Worm (Caenorhabditis elegans) whole organism, L3 larva: Measurements from ENCODE around the gene K11H3.2.

Source experiments
- R02D3.7 ChIP-seq: fragments of 150-350 bp; optimal IDR thresholded peaks from 2 replicates; lab custom pipeline; 2014; ENCODE audit warnings: missing biosample characterization, missing genetic modification characterization
- ZK546.5 ChIP-seq: sonication (generic microtip); optimal IDR thresholded peaks from 2 replicates; lab custom pipeline; 2017; ENCODE audit warnings: missing biosample characterization, missing genetic modification characterization
- aly-2 ChIP-seq: fragments of 150-350 bp; optimal IDR thresholded peaks from 2 replicates; lab custom pipeline; 2014; ENCODE audit warnings: missing biosample characterization, missing genetic modification characterization
- ama-1 ChIP-seq: fragments of 150-350 bp; optimal IDR thresholded peaks from 2 replicates; lab custom pipeline; 2018
- ceh-16 ChIP-seq: sonication (generic microtip); optimal IDR thresholded peaks from 2 replicates; lab custom pipeline; 2017; ENCODE audit warnings: missing biosample characterization, missing genetic modification characterization
- ceh-28 ChIP-seq: fragments of 150-350 bp; optimal IDR thresholded peaks from 2 replicates; lab custom pipeline; 2014; ENCODE audit warnings: missing biosample characterization, missing genetic modification reagents, missing genetic modification characterization
- ceh-82 ChIP-seq: fragments of 150-350 bp; optimal IDR thresholded peaks from 2 replicates; lab custom pipeline; 2014; ENCODE audit warnings: missing biosample characterization, missing genetic modification characterization
- ceh-9 ChIP-seq: sonication (generic microtip); optimal IDR thresholded peaks from 2 replicates; lab custom pipeline; 2018; ENCODE audit warnings: missing biosample characterization, missing genetic modification characterization
- daf-12 ChIP-seq: fragments of 150-350 bp; optimal IDR thresholded peaks from 2 replicates; lab custom pipeline; 2014; ENCODE audit warnings: missing biosample characterization, missing genetic modification reagents, missing genetic modification characterization
- egl-5 ChIP-seq: fragments of 150-350 bp; optimal IDR thresholded peaks from 2 replicates; lab custom pipeline; 2017; ENCODE audit warnings: missing biosample characterization, missing genetic modification reagents, missing genetic modification characterization, inconsistent platforms
- elt-1 ChIP-seq: fragments of 150-350 bp; optimal IDR thresholded peaks from 2 replicates; lab custom pipeline; 2014; ENCODE audit warnings: missing biosample characterization, missing genetic modification characterization
- elt-2 ChIP-seq: sonication (generic microtip); optimal IDR thresholded peaks from 2 replicates; lab custom pipeline; 2016; ENCODE audit warnings: missing genetic modification reagents, mild to moderate bottlenecking, missing genetic modification characterization, missing compliant biosample characterization
- elt-3 ChIP-seq, 3 experiments: fragments of 150-350 bp in 1 of 3; sonication (generic microtip) in 2 of 3; optimal IDR thresholded peaks; 2 replicates in 2 of 3; 4 replicates in 1 of 3; lab custom pipeline; 2014 to 2017; ENCODE audit warnings: missing biosample characterization in 3 of 3, missing genetic modification characterization in 3 of 3
- eor-1 ChIP-seq, 2 experiments: fragments of 150-350 bp; optimal IDR thresholded peaks; 2 replicates each; lab custom pipeline; 2014 to 2018; ENCODE audit warnings: missing biosample characterization in 2 of 2, missing genetic modification characterization in 2 of 2
- fkh-10 ChIP-seq: sonication (generic microtip); optimal IDR thresholded peaks from 2 replicates; lab custom pipeline; 2017; ENCODE audit warnings: missing biosample characterization, missing genetic modification reagents, missing genetic modification characterization
- fkh-2 ChIP-seq: fragments of 150-350 bp; optimal IDR thresholded peaks from 2 replicates; lab custom pipeline; 2014; ENCODE audit warnings: missing biosample characterization, missing genetic modification reagents, missing genetic modification characterization
- hmg-11 ChIP-seq: sonication (generic microtip); optimal IDR thresholded peaks from 2 replicates; lab custom pipeline; 2016; ENCODE audit warnings: missing genetic modification characterization, missing compliant biosample characterization
- jun-1 ChIP-seq: fragments of 150-350 bp; optimal IDR thresholded peaks from 2 replicates; lab custom pipeline; 2014; ENCODE audit warnings: missing biosample characterization, missing genetic modification reagents, missing genetic modification characterization
- lin-15B ChIP-seq: fragments of 150-350 bp; optimal IDR thresholded peaks from 2 replicates; lab custom pipeline; 2014; ENCODE audit warnings: missing biosample characterization, missing genetic modification characterization
- lin-39 ChIP-seq: fragments of 150-350 bp; optimal IDR thresholded peaks from 2 replicates; lab custom pipeline; 2018; ENCODE audit warnings: missing biosample characterization, missing genetic modification reagents, missing genetic modification characterization
- lsy-12 ChIP-seq: sonication (generic microtip); optimal IDR thresholded peaks from 2 replicates; lab custom pipeline; 2016; ENCODE audit warnings: mild to moderate bottlenecking, missing genetic modification characterization, missing compliant biosample characterization
- mdl-1 ChIP-seq: fragments of 150-350 bp; optimal IDR thresholded peaks from 2 replicates; lab custom pipeline; 2014; ENCODE audit warnings: missing biosample characterization, missing genetic modification characterization
- mml-1 ChIP-seq: fragments of 150-350 bp; sonication (generic microtip); optimal IDR thresholded peaks from 3 replicates; lab custom pipeline; 2014; ENCODE audit warnings: missing biosample characterization, missing genetic modification characterization
- nfya-1 ChIP-seq: sonication (generic microtip); optimal IDR thresholded peaks from 2 replicates; lab custom pipeline; 2017; ENCODE audit warnings: missing genetic modification characterization, mild to moderate bottlenecking, missing compliant biosample characterization, antibody characterized with exemption, moderate library complexity; ENCODE audit not compliant: insufficient read depth
- nhr-11 ChIP-seq: fragments of 150-350 bp; optimal IDR thresholded peaks from 2 replicates; lab custom pipeline; 2014; ENCODE audit warnings: missing biosample characterization, missing genetic modification characterization
- nhr-12 ChIP-seq: fragments of 150-350 bp; optimal IDR thresholded peaks from 2 replicates; lab custom pipeline; 2014; ENCODE audit warnings: missing biosample characterization, missing genetic modification characterization
- nhr-23 ChIP-seq: fragments of 150-350 bp; optimal IDR thresholded peaks from 2 replicates; lab custom pipeline; 2014; ENCODE audit warnings: missing biosample characterization, missing genetic modification reagents, missing genetic modification characterization
- nhr-237 ChIP-seq: fragments of 150-350 bp; optimal IDR thresholded peaks from 2 replicates; lab custom pipeline; 2014; ENCODE audit warnings: missing biosample characterization, missing genetic modification characterization
- nhr-28 ChIP-seq: fragments of 150-350 bp; optimal IDR thresholded peaks from 2 replicates; lab custom pipeline; 2014; ENCODE audit warnings: missing biosample characterization, missing genetic modification characterization
- nhr-43 ChIP-seq: sonication (generic microtip); optimal IDR thresholded peaks from 2 replicates; lab custom pipeline; 2016; ENCODE audit warnings: mild to moderate bottlenecking, missing genetic modification characterization, missing compliant biosample characterization; ENCODE audit not compliant: poor library complexity, severe bottlenecking
- nhr-67 ChIP-seq: fragments of 150-350 bp; optimal IDR thresholded peaks from 2 replicates; lab custom pipeline; 2014; ENCODE audit warnings: missing biosample characterization, missing genetic modification characterization
- nhr-76 ChIP-seq: fragments of 150-350 bp; sonication (generic microtip); optimal IDR thresholded peaks from 5 replicates; lab custom pipeline; 2014; ENCODE audit warnings: missing biosample characterization, missing genetic modification characterization
- pha-4 ChIP-seq: fragments of 150-350 bp; optimal IDR thresholded peaks from 2 replicates; lab custom pipeline; 2014; ENCODE audit warnings: missing biosample characterization, missing genetic modification reagents, missing genetic modification characterization
- pqm-1 ChIP-seq: fragments of 150-350 bp; optimal IDR thresholded peaks from 2 replicates; lab custom pipeline; 2017; ENCODE audit warnings: missing biosample characterization, missing genetic modification characterization, inconsistent platforms
- skn-1 ChIP-seq: fragments of 150-350 bp; optimal IDR thresholded peaks from 2 replicates; lab custom pipeline; 2014; ENCODE audit warnings: missing biosample characterization, missing genetic modification characterization
- snpc-4 ChIP-seq: fragments of 150-350 bp; optimal IDR thresholded peaks from 2 replicates; lab custom pipeline; 2014; ENCODE audit warnings: missing biosample characterization, missing genetic modification characterization
- tbx-2 ChIP-seq: sonication (generic microtip); optimal IDR thresholded peaks from 2 replicates; lab custom pipeline; 2016; ENCODE audit warnings: mild to moderate bottlenecking, missing genetic modification characterization, missing compliant biosample characterization
- unc-39 ChIP-seq: sonication (generic microtip); optimal IDR thresholded peaks from 4 replicates; lab custom pipeline; 2017; ENCODE audit warnings: missing biosample characterization, missing genetic modification characterization
- ztf-11 ChIP-seq: fragments of 150-350 bp; optimal IDR thresholded peaks from 2 replicates; lab custom pipeline; 2014; ENCODE audit warnings: missing biosample characterization, missing genetic modification characterization
- ztf-4 ChIP-seq: fragments of 150-350 bp; optimal IDR thresholded peaks from 2 replicates; lab custom pipeline; 2014; ENCODE audit warnings: missing biosample characterization, missing genetic modification characterization

Gene K11H3.2

ce11 chrIII:9859133-9859775 is 13.1 kb downstream of the K11H3.2 start, which contains the start of gene gpdh-2:
Gene gpdh-2 (minus strand): TSS chrIII:9859183.
- TF ChIP-seq ztf-11 (tag; lab: Kevin White, UChicago): no peak
- TF ChIP-seq pha-4 (tag; lab: Kevin White, UChicago): no peak
- TF ChIP-seq elt-2 (tag; lab: Kevin White, UChicago): no peak
- TF ChIP-seq nhr-28 (tag; lab: Kevin White, UChicago): no peak
- TF ChIP-seq mml-1 (tag; lab: Kevin White, UChicago): no peak
- no peak for TF ChIP-seq ceh-28 (tag; lab: Kevin White, UChicago)
- peak; percentile 15 for TF ChIP-seq lin-39 (tag; lab: Kevin White, UChicago)
- no peak for TF ChIP-seq R02D3.7 (tag; lab: Kevin White, UChicago)
- TF ChIP-seq nfya-1 (tag; lab: Kevin White, UChicago): peak; percentile 48
- no peak for TF ChIP-seq tbx-2 (tag; lab: Kevin White, UChicago)
- TF ChIP-seq eor-1 (tag; optimal IDR thresholded peaks at IDR 0.05; lab: Kevin White, UChicago): no peak

- TF ChIP-seq eor-1 (tag; optimal IDR thresholded peaks at IDR 0.05; lab: Kevin White, UChicago): no peak
- TF ChIP-seq nhr-76 (tag; lab: Kevin White, UChicago): no peak
- no peak for TF ChIP-seq snpc-4 (tag; lab: Kevin White, UChicago)
- no peak for TF ChIP-seq ceh-28 (tag; lab: Kevin White, UChicago)
- no peak for TF ChIP-seq nhr-43 (tag; lab: Kevin White, UChicago)
- TF ChIP-seq elt-3 (tag; optimal IDR thresholded peaks at IDR 0.05; lab: Kevin White, UChicago): no peak
- TF ChIP-seq nfya-1 (tag; lab: Kevin White, UChicago): peak; percentile 24
- TF ChIP-seq fkh-10 (GFP tag; lab: Kevin White, UChicago): peak; percentile 57
- TF ChIP-seq nhr-11 (tag; lab: Kevin White, UChicago): no peak
- TF ChIP-seq ztf-11 (tag; lab: Kevin White, UChicago): no peak
- TF ChIP-seq nhr-23 (tag; lab: Kevin White, UChicago): no peak
- peak; percentile 15 for TF ChIP-seq lin-39 (tag; lab: Kevin White, UChicago)
- no peak for TF ChIP-seq R02D3.7 (tag; lab: Kevin White, UChicago)
- no peak for TF ChIP-seq fkh-2 (tag; lab: Kevin White, UChicago)
- TF ChIP-seq nhr-237: no peak
- TF ChIP-seq tbx-2 (tag; lab: Kevin White, UChicago): no peak
- TF ChIP-seq nhr-12 (tag; lab: Kevin White, UChicago): no peak
- TF ChIP-seq nhr-67 (tag; lab: Kevin White, UChicago): no peak
- TF ChIP-seq ztf-4 (tag; lab: Kevin White, UChicago): no peak
- TF ChIP-seq lsy-12: no peak
- no peak for TF ChIP-seq jun-1
- no peak for TF ChIP-seq skn-1 (tag; lab: Kevin White, UChicago)
- no peak for TF ChIP-seq elt-1 (tag; lab: Kevin White, UChicago)
- no peak for TF ChIP-seq ceh-82 (tag; lab: Kevin White, UChicago)
- TF ChIP-seq elt-2 (tag; lab: Kevin White, UChicago): no peak
- no peak for TF ChIP-seq pqm-1
These were observed 14.1 kb downstream of the K11H3.2 start, which contains the start of gene twk-48 for ce11 chrIII:9860201-9860780. Gene twk-48 (plus strand): TSS chrIII:9860730.

- TF ChIP-seq mml-1 (tag; lab: Kevin White, UChicago) (no peak), elt-3 (tag; optimal IDR thresholded peaks at IDR 0.05; lab: Kevin White, UChicago) (peak in 1 of 3 experiments; percentile 38), eor-1 (tag; optimal IDR thresholded peaks at IDR 0.05; lab: Kevin White, UChicago) (no peak), snpc-4 (tag; lab: Kevin White, UChicago) (peak; percentile 9), pqm-1 (peak; percentile 15), nhr-76 (tag; lab: Kevin White, UChicago) (no peak), jun-1 (peak; percentile 71), ZK546.5 (tag; lab: Kevin White, UChicago) (no peak), fkh-2 (tag; lab: Kevin White, UChicago) (no peak), ceh-28 (tag; lab: Kevin White, UChicago) (no peak), nhr-237 (no peak), ztf-4 (tag; lab: Kevin White, UChicago) (no peak), nfya-1 (tag; lab: Kevin White, UChicago) (peak; percentile 47), hmg-11 (tag; lab: Kevin White, UChicago) (peak; percentile 53), nhr-23 (tag; lab: Kevin White, UChicago) (no peak), ztf-11 (tag; lab: Kevin White, UChicago) (no peak), fkh-10 (GFP tag; lab: Kevin White, UChicago) (no peak), tbx-2 (tag; lab: Kevin White, UChicago) (peak; percentile 20), elt-2 (tag; lab: Kevin White, UChicago) (peak; percentile 36), mdl-1 (tag; lab: Kevin White, UChicago) (no peak), nhr-12 (tag; lab: Kevin White, UChicago) (no peak), daf-12 (tag; lab: Kevin White, UChicago) (no peak), ceh-82 (tag; lab: Kevin White, UChicago) (peak; percentile 4), aly-2 (tag; lab: Kevin White, UChicago) (no peak), skn-1 (tag; lab: Kevin White, UChicago) (peak; percentile 46), ceh-16 (no peak), unc-39 (tag; lab: Kevin White, UChicago) (no peak), egl-5 (tag; lab: Kevin White, UChicago) (peak; percentile 62), ceh-9 (tag; lab: Kevin White, UChicago) (no peak), nhr-67 (tag; lab: Kevin White, UChicago) (no peak), ama-1 (lab: Kevin White, UChicago) (no peak), lin-15B (tag; lab: Kevin White, UChicago) (peak; percentile 10)
These were observed 15.5 kb downstream of the K11H3.2 start for ce11 chrIII:9861470-9862342.
